Worm (Caenorhabditis elegans) whole organism, young adult: ENCODE results near the gene C16D9.9.
A peak's percentile ranks its signal among the peaks of the same experiment; 100 is the strongest.

Experiments used
- B0035.1 ChIP-seq: sonication (generic microtip); optimal IDR thresholded peaks from 2 replicates; lab custom pipeline; 2016; ENCODE audit warnings: missing genetic modification characterization, mild to moderate bottlenecking, missing compliant biosample characterization, missing genotype, missing genetic modification reagents
- B0336.3 ChIP-seq: fragments of 200-800 bp; sonication (Bioruptor generic); IDR thresholded peaks from 2 replicates; pipeline ENCODE4 v1.3.6; 2022; ENCODE audit warnings: missing genetic modification characterization, missing compliant biosample characterization
- C17E4.6 ChIP-seq: fragments of 200-800 bp; sonication (Bioruptor generic); IDR thresholded peaks from 2 replicates; pipeline ENCODE4 v1.3.6; 2022; ENCODE audit warnings: missing genetic modification reagents, missing genetic modification characterization, missing compliant biosample characterization
- D2030.7 ChIP-seq: fragments of 200-800 bp; sonication (Bioruptor generic); IDR thresholded peaks from 2 replicates; pipeline ENCODE4 v1.3.6; 2022; ENCODE audit warnings: missing genetic modification reagents, missing genetic modification characterization, missing compliant biosample characterization
- F23B12.7 ChIP-seq: sonication (generic microtip); optimal IDR thresholded peaks from 2 replicates; lab custom pipeline; 2017; ENCODE audit warnings: missing genetic modification characterization, mild to moderate bottlenecking, missing compliant biosample characterization, antibody characterized with exemption, moderate library complexity; ENCODE audit not compliant: insufficient read depth
- F33H1.4 ChIP-seq: fragments of 200-800 bp; sonication (Bioruptor generic); IDR thresholded peaks from 2 replicates; pipeline ENCODE4 v1.3.6; 2022; ENCODE audit warnings: missing genetic modification reagents, missing genetic modification characterization, missing compliant biosample characterization
- Y53F4B.3 ChIP-seq: fragments of 200-800 bp; sonication (Bioruptor generic); IDR thresholded peaks from 2 replicates; pipeline ENCODE4 v1.3.6; 2022; ENCODE audit warnings: missing genetic modification reagents, missing genetic modification characterization, missing compliant biosample characterization
- Y56A3A.18 ChIP-seq: fragments of 200-800 bp; sonication (Bioruptor generic); IDR thresholded peaks from 2 replicates; pipeline ENCODE4 v1.3.6; 2022; ENCODE audit warnings: missing genetic modification reagents, missing genetic modification characterization, missing compliant biosample characterization
- Y67H2A.10 ChIP-seq: fragments of 200-800 bp; sonication (Bioruptor generic); conservative IDR thresholded peaks from 2 replicates; pipeline ENCODE4 v1.3.6; 2022; ENCODE audit warnings: missing genetic modification reagents, missing genetic modification characterization, missing compliant biosample characterization
- Y95B8A.8 ChIP-seq: fragments of 200-800 bp; sonication (Bioruptor generic); IDR thresholded peaks from 2 replicates; pipeline ENCODE4 v1.3.6; 2022; ENCODE audit warnings: missing genetic modification reagents, missing genetic modification characterization, missing compliant biosample characterization
- ZK185.1 ChIP-seq: sonication (generic microtip); optimal IDR thresholded peaks from 2 replicates; lab custom pipeline; 2016; ENCODE audit warnings: mild to moderate bottlenecking, missing genetic modification characterization, missing compliant biosample characterization; ENCODE audit not compliant: poor library complexity, severe bottlenecking
- ama-1 ChIP-seq, 3 experiments: fragments of 150-350 bp in 1 of 3; sonication (generic microtip) in 2 of 3; optimal IDR thresholded peaks; 2 replicates each; lab custom pipeline; 2014 to 2018; ENCODE audit warnings: missing biosample characterization in 2 of 3, missing genetic modification characterization in 2 of 3, missing genetic modification reagents in 2 of 3
- bed-1 ChIP-seq: fragments of 200-800 bp; sonication (Bioruptor generic); IDR thresholded peaks from 2 replicates; pipeline ENCODE4 v1.3.6; 2022; ENCODE audit warnings: missing genetic modification reagents, missing genetic modification characterization, missing compliant biosample characterization
- ceh-100 ChIP-seq: fragments of 200-800 bp; sonication (Bioruptor generic); IDR thresholded peaks from 2 replicates; pipeline ENCODE4 v1.3.6; 2022; ENCODE audit warnings: missing genetic modification reagents, missing genetic modification characterization, missing compliant biosample characterization
- ceh-27 ChIP-seq: fragments of 200-800 bp; sonication (Bioruptor generic); optimal IDR thresholded peaks from 2 replicates; lab custom pipeline; 2018; ENCODE audit warnings: mild to moderate bottlenecking, missing genetic modification characterization, moderate library complexity, missing compliant biosample characterization
- dpff-1 ChIP-seq: sonication (generic microtip); optimal IDR thresholded peaks from 2 replicates; lab custom pipeline; 2017; ENCODE audit warnings: mild to moderate bottlenecking, missing genetic modification characterization, missing compliant biosample characterization
- efl-1 ChIP-seq: fragments of 150-350 bp; optimal IDR thresholded peaks from 2 replicates; lab custom pipeline; 2014; ENCODE audit warnings: missing biosample characterization, missing genetic modification reagents, missing genetic modification characterization
- ekl-4 ChIP-seq: fragments of 200-800 bp; sonication (Bioruptor generic); IDR thresholded peaks from 2 replicates; pipeline ENCODE4 v1.3.6; 2022; ENCODE audit warnings: missing genetic modification reagents, missing genetic modification characterization, missing compliant biosample characterization
- hmg-20 ChIP-seq: fragments of 200-800 bp; sonication (Bioruptor generic); IDR thresholded peaks from 2 replicates; pipeline ENCODE4 v1.3.6; 2022; ENCODE audit warnings: missing genetic modification reagents, missing genetic modification characterization, missing compliant biosample characterization
- hrde-1 ChIP-seq: sonication (generic microtip); optimal IDR thresholded peaks from 2 replicates; lab custom pipeline; 2016; ENCODE audit warnings: missing genetic modification characterization, mild to moderate bottlenecking, missing compliant biosample characterization, moderate library complexity, missing genotype, missing genetic modification reagents, borderline replicate concordance
- hsf-1 ChIP-seq: fragments of 200-800 bp; sonication (Bioruptor generic); IDR thresholded peaks from 2 replicates; pipeline ENCODE4 v1.3.6; 2022; ENCODE audit warnings: missing genetic modification reagents, missing genetic modification characterization, missing compliant biosample characterization
- lin-35 ChIP-seq, 3 experiments: fragments of 150-350 bp in 2 of 3; sonication (generic microtip) in 1 of 3; optimal IDR thresholded peaks; 2 replicates each; lab custom pipeline; 2014 to 2018; ENCODE audit warnings: missing biosample characterization in 3 of 3, missing genetic modification characterization in 3 of 3, missing genetic modification reagents in 3 of 3
- lin-40 ChIP-seq: sonication (generic microtip); optimal IDR thresholded peaks from 2 replicates; lab custom pipeline; 2016; ENCODE audit warnings: missing genetic modification characterization, mild to moderate bottlenecking, missing compliant biosample characterization, missing genotype, missing genetic modification reagents
- mxl-1 ChIP-seq: sonication (generic microtip); optimal IDR thresholded peaks from 2 replicates; lab custom pipeline; 2016; ENCODE audit warnings: missing genetic modification characterization, missing compliant biosample characterization
- nhr-90 ChIP-seq: sonication (generic microtip); optimal IDR thresholded peaks from 2 replicates; lab custom pipeline; 2016; ENCODE audit warnings: missing genotype, mild to moderate bottlenecking, missing genetic modification characterization, missing compliant biosample characterization
- rec-8 ChIP-seq, 2 experiments: sonication (generic microtip); optimal IDR thresholded peaks; 2 replicates each; lab custom pipeline; 2016; ENCODE audit warnings: mild to moderate bottlenecking in 2 of 2, missing genetic modification characterization in 2 of 2, missing genetic modification reagents in 2 of 2, missing genotype in 2 of 2, missing biosample characterization in 1 of 2, missing compliant biosample characterization in 1 of 2, moderate library complexity in 1 of 2
- rpc-1 ChIP-seq, 2 experiments: fragments of 150-350 bp in 1 of 2; sonication (generic microtip) in 1 of 2; optimal IDR thresholded peaks; 2 replicates each; lab custom pipeline; 2014 to 2018; ENCODE audit warnings: missing biosample characterization in 1 of 2, missing genetic modification characterization in 1 of 2, missing genetic modification reagents in 1 of 2, missing genotype in 1 of 2
- snpc-1.3 ChIP-seq: sonication (generic microtip); optimal IDR thresholded peaks from 2 replicates; lab custom pipeline; 2017; ENCODE audit warnings: missing genetic modification characterization, mild to moderate bottlenecking, missing compliant biosample characterization, antibody characterized with exemption, moderate library complexity, missing genotype, missing genetic modification reagents; ENCODE audit not compliant: insufficient read depth
- snpc-3.4 ChIP-seq: sonication (generic microtip); optimal IDR thresholded peaks from 2 replicates; lab custom pipeline; 2017; ENCODE audit warnings: missing genetic modification characterization, mild to moderate bottlenecking, missing compliant biosample characterization, antibody characterized with exemption, moderate library complexity, missing genotype, missing genetic modification reagents
- somi-1 ChIP-seq: fragments of 200-800 bp; sonication (Bioruptor generic); optimal IDR thresholded peaks from 2 replicates; lab custom pipeline; 2018; ENCODE audit warnings: mild to moderate bottlenecking, missing genetic modification characterization, missing compliant biosample characterization
- sptf-2 ChIP-seq: fragments of 200-800 bp; sonication (Bioruptor generic); optimal IDR thresholded peaks from 2 replicates; lab custom pipeline; 2018; ENCODE audit warnings: mild to moderate bottlenecking, missing genetic modification characterization, missing compliant biosample characterization
- zfh-2 ChIP-seq: fragments of 200-800 bp; sonication (Bioruptor generic); conservative IDR thresholded peaks from 2 replicates; pipeline ENCODE4 v1.3.6; 2022; ENCODE audit warnings: missing genetic modification reagents, missing genetic modification characterization, missing compliant biosample characterization
- ztf-26 ChIP-seq: sonication (generic microtip); optimal IDR thresholded peaks from 2 replicates; lab custom pipeline; 2017; ENCODE audit warnings: missing genetic modification characterization, missing compliant biosample characterization
- ztf-28 ChIP-seq: fragments of 200-800 bp; sonication (Bioruptor generic); IDR thresholded peaks from 2 replicates; pipeline ENCODE4 v1.3.6; 2022; ENCODE audit warnings: missing genetic modification reagents, missing genetic modification characterization, missing compliant biosample characterization

C16D9.9 gene

DNA sequence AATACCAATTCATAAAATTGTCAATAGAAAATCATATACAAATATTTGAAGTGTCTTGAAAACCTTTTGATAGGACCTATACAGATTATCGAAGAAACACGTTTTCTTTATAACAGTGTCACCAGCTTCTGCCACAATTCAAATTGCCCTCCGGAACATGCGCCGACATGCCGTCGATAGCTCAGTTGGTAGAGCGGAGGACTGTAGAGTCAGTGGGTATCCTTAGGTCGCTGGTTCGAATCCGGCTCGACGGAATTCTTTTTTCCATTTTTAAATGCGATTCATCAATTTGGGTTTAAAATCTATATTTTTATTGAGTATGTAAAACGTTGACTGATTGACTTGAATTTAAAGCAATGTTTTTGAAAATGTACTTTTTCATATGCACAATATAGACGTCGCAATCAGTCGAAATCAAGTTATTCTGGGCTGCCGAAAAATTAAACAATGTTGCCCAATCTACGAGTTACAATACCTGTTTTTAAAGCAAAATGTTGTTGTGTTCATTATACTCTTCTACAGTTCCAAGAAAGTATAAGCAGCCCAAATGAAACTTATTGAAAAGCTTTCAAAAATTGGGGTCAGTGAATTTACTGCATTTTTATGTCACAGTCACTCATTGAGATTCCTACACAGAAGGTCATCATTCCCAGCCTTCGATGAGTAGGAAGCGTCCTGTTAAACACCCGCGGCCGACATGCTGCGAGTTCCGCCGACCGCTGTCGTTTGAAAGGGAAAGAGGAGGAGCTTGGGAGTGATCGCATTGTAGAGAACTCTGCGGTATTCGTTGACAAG lies 16.5 kb upstream of the C16D9.9 start (continued):
- TF ChIP-seq Y67H2A.10 (GFP tag; lab: Robert Waterston, UW) (no peak), snpc-3.4 (tag; lab: Kevin White, UChicago) (peak; percentile 97), Y95B8A.8 (GFP tag; lab: Robert Waterston, UW) (peak; percentile 75; the same call in 1 of the 2 replicates), dpff-1 (tag; lab: Kevin White, UChicago) (no peak), zfh-2 (GFP tag; lab: Robert Waterston, UW) (no peak), F23B12.7 (tag; lab: Kevin White, UChicago) (peak; percentile 86), efl-1 (peak; percentile 17), somi-1 (GFP tag; lab: Kevin White, UChicago) (peak; percentile 11), ekl-4 (GFP tag; lab: Robert Waterston, UW) (peak; percentile 80), D2030.7 (peak; percentile 96), ceh-100 (GFP tag; lab: Robert Waterston, UW) (peak; percentile 60; the same call in 1 of the 2 replicates), lin-35 (GFP tag; optimal IDR thresholded peaks at IDR 0.05; lab: Kevin White, UChicago) (peak in 2 of 3 experiments; percentile 42 to 47), ztf-26 (tag; lab: Kevin White, UChicago) (peak; percentile 16), hsf-1 (GFP tag; lab: Robert Waterston, UW) (peak; percentile 91), ama-1 (optimal IDR thresholded peaks at IDR 0.05; lab: Kevin White, UChicago) (peak; percentile 94), ama-1 (GFP tag; optimal IDR thresholded peaks at IDR 0.05; lab: Kevin White, UChicago) (peak in 1 of 2 experiments; percentile 72), Y56A3A.18 (peak; percentile 77), hmg-20 (GFP tag; lab: Robert Waterston, UW) (peak; percentile 83), ceh-27 (GFP tag; lab: Kevin White, UChicago) (peak; percentile 42), F33H1.4 (GFP tag; lab: Robert Waterston, UW) (peak; percentile 64), C17E4.6 (GFP tag; lab: Robert Waterston, UW) (peak; percentile 70), bed-1 (no peak), nhr-90 (peak; percentile 16), B0035.1 (tag; lab: Kevin White, UChicago) (peak; percentile 46), hrde-1 (tag; lab: Kevin White, UChicago) (peak; percentile 90), B0336.3 (GFP tag; lab: Robert Waterston, UW) (peak; percentile 84), lin-40 (tag; lab: Kevin White, UChicago) (peak; percentile 43), ztf-28 (GFP tag; lab: Robert Waterston, UW) (no peak), sptf-2 (GFP tag; lab: Kevin White, UChicago) (no peak), rec-8 (tag; optimal IDR thresholded peaks at IDR 0.05; lab: Kevin White, UChicago) (peak in 1 of 2 experiments; percentile 17), mxl-1 (tag; lab: Kevin White, UChicago) (peak; percentile 42), rpc-1 (optimal IDR thresholded peaks at IDR 0.05; lab: Kevin White, UChicago) (peak; percentile 60), rpc-1 (tag; optimal IDR thresholded peaks at IDR 0.05; lab: Kevin White, UChicago) (peak; percentile 80), snpc-1.3 (tag; lab: Kevin White, UChicago) (peak; percentile 97), Y53F4B.3 (GFP tag; lab: Robert Waterston, UW) (no peak)

DNA sequence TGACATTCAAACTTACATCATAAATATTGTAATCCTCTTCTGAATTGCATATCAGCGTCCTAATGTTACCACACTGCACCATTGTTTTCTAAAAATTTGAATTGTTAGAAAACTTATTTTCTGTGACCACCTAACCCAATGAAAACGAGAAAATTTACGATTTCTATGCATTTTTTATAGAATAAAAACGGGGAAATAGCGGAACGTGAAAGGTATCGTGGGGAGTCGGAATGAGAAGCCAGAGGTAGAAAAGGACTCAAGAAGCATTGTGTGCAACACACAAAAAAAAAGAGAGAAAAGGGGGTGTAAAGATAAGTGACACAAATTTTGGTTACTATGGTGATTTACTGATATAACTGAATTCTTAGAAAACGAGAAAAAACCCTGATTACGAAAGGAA lies 13.8 kb upstream of the C16D9.9 start, which contains the start of gene C16D9.6:
Gene C16D9.6, minus strand, starts transcription at position 101 of the 400 bp plus-strand sequence.
- TF ChIP-seq ZK185.1 (tag; lab: Kevin White, UChicago), result no peak
